Worm (Caenorhabditis elegans): ENCODE measurements around the gene E04F6.15.
A peak's percentile ranks its signal among the peaks of the same experiment; 100 is the strongest.

DNA sequence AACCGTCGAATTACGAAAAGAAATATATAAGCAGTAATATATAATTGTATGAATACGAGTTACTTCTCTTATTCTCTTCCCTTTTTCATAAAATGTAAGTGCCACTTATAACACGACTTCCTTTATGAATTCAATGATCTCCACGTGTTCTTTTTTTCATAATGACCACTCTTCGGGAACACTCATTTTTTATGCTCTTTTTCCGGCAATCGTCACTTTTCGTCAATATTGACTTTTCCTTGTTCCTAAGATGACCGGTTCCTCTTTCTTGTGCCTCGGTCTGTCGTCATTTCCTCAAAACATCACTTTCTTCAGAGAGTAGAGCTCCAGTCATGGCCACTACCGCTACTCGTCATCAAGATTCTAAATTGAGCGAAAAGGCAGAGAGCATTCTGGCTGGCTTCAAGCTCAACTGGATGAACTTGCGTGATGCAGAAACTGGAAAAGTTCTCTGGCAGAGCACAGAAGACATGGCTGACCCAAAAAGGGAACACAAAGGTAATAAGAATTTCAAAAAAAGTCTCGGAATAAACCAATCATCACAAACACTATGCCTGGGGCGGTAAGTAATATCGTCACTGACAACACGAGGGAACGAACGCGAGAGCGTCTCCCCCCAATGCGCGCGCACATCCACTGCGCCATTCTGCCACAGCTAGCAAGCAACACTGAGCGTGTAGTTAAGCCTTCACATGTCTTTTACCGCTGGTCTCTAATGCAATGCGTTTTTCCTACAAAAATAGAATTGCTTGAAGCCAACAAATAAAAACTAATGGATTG lies 26.4 kb downstream of the E04F6.15 start, which contains the start of gene pdl-1:
- TF ChIP-seq lin-32 (GFP tag; optimal IDR thresholded peaks at IDR 0.05) = peak; percentile 93
- peak; percentile 12 for TF ChIP-seq lsy-2 (tag; optimal IDR thresholded peaks at IDR 0.05)
- peak; percentile 5 for TF ChIP-seq blmp-1 (tag; optimal IDR thresholded peaks at IDR 0.05)
- no peak for TF ChIP-seq ces-1 (GFP tag; optimal IDR thresholded peaks at IDR 0.05)
- no peak for TF ChIP-seq mep-1 (tag; optimal IDR thresholded peaks at IDR 0.05)
- no peak for TF ChIP-seq zip-8 (tag; optimal IDR thresholded peaks at IDR 0.05)
- peak; percentile 84 for TF ChIP-seq pha-4 (tag; optimal IDR thresholded peaks at IDR 0.05)
- peak; percentile 67 for TF ChIP-seq nhr-76 (tag; optimal IDR thresholded peaks at IDR 0.05)
- TF ChIP-seq nhr-28 (tag; optimal IDR thresholded peaks at IDR 0.05) = peak; percentile 43
- peak; percentile 45 for TF ChIP-seq unc-62 (GFP tag; optimal IDR thresholded peaks at IDR 0.05)
- TF ChIP-seq snpc-4 (tag; optimal IDR thresholded peaks at IDR 0.05) = no peak

Measured in whole organism, mixed stage, embryonic.